Worm (Caenorhabditis elegans): Measurements from ENCODE around the gene cox-14.

DNA sequence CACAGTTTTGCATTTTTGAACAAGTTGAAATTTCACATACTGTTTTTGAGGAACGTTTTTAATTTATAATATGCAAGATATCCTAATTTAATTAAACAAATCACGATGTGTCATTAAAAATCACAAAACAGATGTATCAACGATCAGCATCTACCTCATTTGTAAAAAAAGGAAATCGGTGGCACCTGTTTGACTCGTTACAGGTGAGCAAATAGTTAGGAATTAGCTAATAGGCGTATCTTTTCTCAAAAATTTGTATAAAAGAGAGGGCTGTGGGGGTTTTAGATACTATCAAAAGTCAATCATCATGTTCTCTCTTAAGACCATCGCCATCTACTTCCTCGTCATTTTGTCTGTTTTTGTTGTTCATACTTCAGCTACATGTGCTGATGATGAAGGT is 19.7 kb upstream of the cox-14 start, which contains the start of gene T20G5.8:
- TF ChIP-seq ama-1 (optimal IDR thresholded peaks at IDR 0.05) (no peak), snpc-4 (tag; optimal IDR thresholded peaks at IDR 0.05) (no peak), ZK546.5 (tag; optimal IDR thresholded peaks at IDR 0.05) (no peak), aly-2 (tag; optimal IDR thresholded peaks at IDR 0.05) (no peak), fkh-10 (GFP tag; optimal IDR thresholded peaks at IDR 0.05) (no peak), pqm-1 (tag; optimal IDR thresholded peaks at IDR 0.05) (no peak), mdl-1 (tag; optimal IDR thresholded peaks at IDR 0.05) (no peak), nhr-23 (tag; optimal IDR thresholded peaks at IDR 0.05) (no peak), nhr-28 (tag; optimal IDR thresholded peaks at IDR 0.05) (no peak), fos-1 (tag; optimal IDR thresholded peaks at IDR 0.05) (no peak), ceh-28 (tag; optimal IDR thresholded peaks at IDR 0.05) (no peak), skn-1 (tag; optimal IDR thresholded peaks at IDR 0.05) (no peak), nhr-237 (tag; optimal IDR thresholded peaks at IDR 0.05) (no peak)
